Worm (Caenorhabditis elegans) whole organism, young adult: ENCODE data around the gene F02C12.1.

ENCODE experiments used
- B0261.1 ChIP-seq: sonication (generic microtip); optimal IDR thresholded peaks from 2 replicates; lab custom pipeline; 2016; ENCODE audit warnings: mild to moderate bottlenecking, missing genetic modification characterization, moderate library complexity, missing compliant biosample characterization
- F22D6.2 ChIP-seq: sonication (generic microtip); optimal IDR thresholded peaks from 2 replicates; lab custom pipeline; 2016; ENCODE audit warnings: mild to moderate bottlenecking, missing genetic modification characterization, missing compliant biosample characterization
- F57A8.1 ChIP-seq: fragments of 200-800 bp; sonication (Bioruptor generic); optimal IDR thresholded peaks from 2 replicates; lab custom pipeline; 2018; ENCODE audit warnings: mild to moderate bottlenecking, missing genetic modification characterization, moderate library complexity, missing compliant biosample characterization
- K11D2.4 ChIP-seq: fragments of 200-800 bp; sonication (Bioruptor generic); IDR thresholded peaks from 2 replicates; pipeline ENCODE4 v1.3.6; 2022; ENCODE audit warnings: missing genetic modification reagents, missing genetic modification characterization, missing compliant biosample characterization
- T26A5.8 ChIP-seq: sonication (generic microtip); optimal IDR thresholded peaks from 2 replicates; lab custom pipeline; 2016; ENCODE audit warnings: missing genetic modification characterization, missing compliant biosample characterization
- Y53F4B.3 ChIP-seq: fragments of 200-800 bp; sonication (Bioruptor generic); IDR thresholded peaks from 2 replicates; pipeline ENCODE4 v1.3.6; 2022; ENCODE audit warnings: missing genetic modification reagents, missing genetic modification characterization, missing compliant biosample characterization
- Y53G8AR.9 ChIP-seq: fragments of 200-800 bp; sonication (Bioruptor generic); conservative IDR thresholded peaks from 2 replicates; pipeline ENCODE4 v1.3.6; 2022; ENCODE audit warnings: missing genetic modification reagents, missing genetic modification characterization, missing compliant biosample characterization
- Y56A3A.18 ChIP-seq: fragments of 200-800 bp; sonication (Bioruptor generic); IDR thresholded peaks from 2 replicates; pipeline ENCODE4 v1.3.6; 2022; ENCODE audit warnings: missing genetic modification reagents, missing genetic modification characterization, missing compliant biosample characterization
- Y67H2A.10 ChIP-seq: fragments of 200-800 bp; sonication (Bioruptor generic); conservative IDR thresholded peaks from 2 replicates; pipeline ENCODE4 v1.3.6; 2022; ENCODE audit warnings: missing genetic modification reagents, missing genetic modification characterization, missing compliant biosample characterization
- ZK185.1 ChIP-seq: sonication (generic microtip); optimal IDR thresholded peaks from 2 replicates; lab custom pipeline; 2016; ENCODE audit warnings: mild to moderate bottlenecking, missing genetic modification characterization, missing compliant biosample characterization; ENCODE audit not compliant: poor library complexity, severe bottlenecking
- akir-1 ChIP-seq: fragments of 200-800 bp; sonication (Bioruptor generic); optimal IDR thresholded peaks from 2 replicates; lab custom pipeline; 2018; ENCODE audit warnings: mild to moderate bottlenecking, missing genetic modification characterization, moderate library complexity, missing compliant biosample characterization
- aptf-3 ChIP-seq: fragments of 200-800 bp; sonication (Bioruptor generic); IDR thresholded peaks from 2 replicates; pipeline ENCODE4 v1.3.6; 2022; ENCODE audit warnings: missing genetic modification characterization, missing compliant biosample characterization
- attf-3 ChIP-seq: fragments of 200-800 bp; sonication (Bioruptor generic); conservative IDR thresholded peaks from 2 replicates; pipeline ENCODE4 v1.3.6; 2022; ENCODE audit warnings: missing genetic modification reagents, missing genetic modification characterization, missing compliant biosample characterization
- bed-1 ChIP-seq: fragments of 200-800 bp; sonication (Bioruptor generic); IDR thresholded peaks from 2 replicates; pipeline ENCODE4 v1.3.6; 2022; ENCODE audit warnings: missing genetic modification reagents, missing genetic modification characterization, missing compliant biosample characterization
- bed-2 ChIP-seq: fragments of 200-800 bp; sonication (Bioruptor generic); IDR thresholded peaks from 2 replicates; pipeline ENCODE4 v1.3.6; 2022; ENCODE audit warnings: missing genetic modification reagents, missing genetic modification characterization, missing compliant biosample characterization
- ccch-3 ChIP-seq: fragments of 200-800 bp; sonication (Bioruptor generic); optimal IDR thresholded peaks from 2 replicates; lab custom pipeline; 2018; ENCODE audit warnings: mild to moderate bottlenecking, missing genetic modification characterization, missing compliant biosample characterization
- ceh-58 ChIP-seq: fragments of 200-800 bp; sonication (Bioruptor generic); IDR thresholded peaks from 2 replicates; pipeline ENCODE4 v1.3.6; 2022; ENCODE audit warnings: missing genetic modification characterization, missing compliant biosample characterization
- die-1 ChIP-seq: sonication (generic microtip); optimal IDR thresholded peaks from 2 replicates; lab custom pipeline; 2016; ENCODE audit warnings: missing genotype, mild to moderate bottlenecking, missing genetic modification characterization, missing compliant biosample characterization
- efl-1 ChIP-seq: fragments of 150-350 bp; optimal IDR thresholded peaks from 2 replicates; lab custom pipeline; 2014; ENCODE audit warnings: missing biosample characterization, missing genetic modification reagents, missing genetic modification characterization
- egl-18 ChIP-seq: fragments of 200-800 bp; sonication (Bioruptor generic); IDR thresholded peaks from 2 replicates; pipeline ENCODE4 v1.3.6; 2022; ENCODE audit warnings: missing genetic modification reagents, missing genetic modification characterization, missing compliant biosample characterization
- egl-44 ChIP-seq: fragments of 200-800 bp; sonication (Bioruptor generic); IDR thresholded peaks from 2 replicates; pipeline ENCODE4 v1.3.6; 2022; ENCODE audit warnings: missing genetic modification reagents, missing genetic modification characterization, missing compliant biosample characterization
- egrh-3 ChIP-seq: fragments of 200-800 bp; sonication (Bioruptor generic); IDR thresholded peaks from 2 replicates; pipeline ENCODE4 v1.3.6; 2022; ENCODE audit warnings: missing genetic modification reagents, missing genetic modification characterization, missing compliant biosample characterization
- ets-4 ChIP-seq: fragments of 200-800 bp; sonication (Bioruptor generic); optimal IDR thresholded peaks from 2 replicates; lab custom pipeline; 2018; ENCODE audit warnings: mild to moderate bottlenecking, missing genetic modification characterization, missing compliant biosample characterization
- fkh-3 ChIP-seq: sonication (generic microtip); optimal IDR thresholded peaks from 2 replicates; lab custom pipeline; 2016; ENCODE audit warnings: mild to moderate bottlenecking, missing genetic modification characterization, missing compliant biosample characterization
- gei-17 ChIP-seq: fragments of 200-800 bp; sonication (Bioruptor generic); optimal IDR thresholded peaks from 2 replicates; lab custom pipeline; 2018; ENCODE audit warnings: mild to moderate bottlenecking, missing genetic modification characterization, missing compliant biosample characterization
- hmg-1.2 ChIP-seq: fragments of 200-800 bp; sonication (Bioruptor generic); IDR thresholded peaks from 2 replicates; pipeline ENCODE4 v1.3.6; 2022; ENCODE audit warnings: missing genetic modification reagents, missing genetic modification characterization, missing compliant biosample characterization
- hrde-1 ChIP-seq: sonication (generic microtip); optimal IDR thresholded peaks from 2 replicates; lab custom pipeline; 2016; ENCODE audit warnings: missing genetic modification characterization, mild to moderate bottlenecking, missing compliant biosample characterization, moderate library complexity, missing genotype, missing genetic modification reagents, borderline replicate concordance
- lag-1 ChIP-seq: fragments of 200-800 bp; sonication (Bioruptor generic); IDR thresholded peaks from 2 replicates; pipeline ENCODE4 v1.3.6; 2022; ENCODE audit warnings: missing genetic modification reagents, missing genetic modification characterization, missing compliant biosample characterization
- lir-1 ChIP-seq: fragments of 200-800 bp; sonication (Bioruptor generic); conservative IDR thresholded peaks from 2 replicates; pipeline ENCODE4 v1.3.6; 2022; ENCODE audit warnings: missing genetic modification reagents, missing genetic modification characterization, missing compliant biosample characterization
- lsy-27 ChIP-seq: sonication (generic microtip); optimal IDR thresholded peaks from 2 replicates; lab custom pipeline; 2017; ENCODE audit warnings: missing genetic modification characterization, mild to moderate bottlenecking, missing compliant biosample characterization, antibody characterized with exemption, missing genotype, borderline replicate concordance; ENCODE audit not compliant: insufficient read depth
- mes-4 ChIP-seq: sonication (generic microtip); optimal IDR thresholded peaks from 2 replicates; lab custom pipeline; 2016; ENCODE audit warnings: missing genotype, missing genetic modification characterization, missing compliant biosample characterization
- nfyb-1 ChIP-seq: fragments of 200-800 bp; sonication (Bioruptor generic); IDR thresholded peaks from 2 replicates; pipeline ENCODE4 v1.3.6; 2022; ENCODE audit warnings: missing genetic modification reagents, missing genetic modification characterization, missing compliant biosample characterization
- nhr-120 ChIP-seq: fragments of 200-800 bp; sonication (Bioruptor generic); IDR thresholded peaks from 2 replicates; pipeline ENCODE4 v1.3.6; 2022; ENCODE audit warnings: missing genetic modification characterization, missing compliant biosample characterization
- nhr-27 ChIP-seq: fragments of 200-800 bp; sonication (Bioruptor generic); optimal IDR thresholded peaks from 2 replicates; lab custom pipeline; 2018; ENCODE audit warnings: mild to moderate bottlenecking, missing genetic modification characterization, moderate library complexity, missing compliant biosample characterization
- nhr-90 ChIP-seq: sonication (generic microtip); optimal IDR thresholded peaks from 2 replicates; lab custom pipeline; 2016; ENCODE audit warnings: missing genotype, mild to moderate bottlenecking, missing genetic modification characterization, missing compliant biosample characterization
- pbrm-1 ChIP-seq: fragments of 200-800 bp; sonication (Bioruptor generic); IDR thresholded peaks from 2 replicates; pipeline ENCODE4 v1.3.6; 2022; ENCODE audit warnings: missing genetic modification reagents, missing genetic modification characterization, missing compliant biosample characterization
- rcor-1 ChIP-seq: fragments of 200-800 bp; sonication (Bioruptor generic); IDR thresholded peaks from 2 replicates; pipeline ENCODE4 v1.3.6; 2022; ENCODE audit warnings: missing genetic modification reagents, missing genetic modification characterization, missing compliant biosample characterization
- rec-8 ChIP-seq, 2 experiments: sonication (generic microtip); optimal IDR thresholded peaks; 2 replicates each; lab custom pipeline; 2016; ENCODE audit warnings: mild to moderate bottlenecking in 2 of 2, missing genetic modification characterization in 2 of 2, missing genetic modification reagents in 2 of 2, missing genotype in 2 of 2, missing biosample characterization in 1 of 2, missing compliant biosample characterization in 1 of 2, moderate library complexity in 1 of 2
- repo-1 ChIP-seq: sonication (generic microtip); optimal IDR thresholded peaks from 2 replicates; lab custom pipeline; 2017; ENCODE audit warnings: mild to moderate bottlenecking, missing genetic modification characterization, missing compliant biosample characterization
- snpc-1.1 ChIP-seq: sonication (generic microtip); optimal IDR thresholded peaks from 2 replicates; lab custom pipeline; 2017; ENCODE audit warnings: missing genetic modification characterization, mild to moderate bottlenecking, missing compliant biosample characterization, antibody characterized with exemption, moderate library complexity, missing genotype, missing genetic modification reagents; ENCODE audit not compliant: insufficient read depth
- snpc-1.3 ChIP-seq: sonication (generic microtip); optimal IDR thresholded peaks from 2 replicates; lab custom pipeline; 2017; ENCODE audit warnings: missing genetic modification characterization, mild to moderate bottlenecking, missing compliant biosample characterization, antibody characterized with exemption, moderate library complexity, missing genotype, missing genetic modification reagents; ENCODE audit not compliant: insufficient read depth
- snpc-4 ChIP-seq, 5 experiments: fragments of 150-350 bp in 1 of 5; sonication (generic microtip) in 4 of 5; optimal IDR thresholded peaks; 2 replicates each; lab custom pipeline; 2014 to 2018; ENCODE audit warnings: missing genetic modification characterization in 5 of 5, missing biosample characterization in 3 of 5, antibody characterized with exemption in 2 of 5, mild to moderate bottlenecking in 2 of 5, missing compliant biosample characterization in 2 of 5, missing genotype in 2 of 5, moderate library complexity in 2 of 5, missing genetic modification reagents in 1 of 5
- unc-62 ChIP-seq: fragments of 150-350 bp; optimal IDR thresholded peaks from 2 replicates; lab custom pipeline; 2014; ENCODE audit warnings: missing biosample characterization, missing genetic modification reagents, missing genetic modification characterization
- zim-3 ChIP-seq: sonication (generic microtip); optimal IDR thresholded peaks from 2 replicates; lab custom pipeline; 2017; ENCODE audit warnings: mild to moderate bottlenecking, missing genetic modification characterization, moderate library complexity, missing compliant biosample characterization
- ztf-18 ChIP-seq: sonication (generic microtip); optimal IDR thresholded peaks from 2 replicates; lab custom pipeline; 2016; ENCODE audit warnings: missing genotype, mild to moderate bottlenecking, missing genetic modification characterization, missing compliant biosample characterization
- ztf-25 ChIP-seq: fragments of 200-800 bp; sonication (Bioruptor generic); IDR thresholded peaks from 2 replicates; pipeline ENCODE4 v1.3.6; 2022; ENCODE audit warnings: missing genetic modification reagents, missing genetic modification characterization, missing compliant biosample characterization
- ztf-26 ChIP-seq: sonication (generic microtip); optimal IDR thresholded peaks from 2 replicates; lab custom pipeline; 2017; ENCODE audit warnings: missing genetic modification characterization, missing compliant biosample characterization
- ztf-28 ChIP-seq: fragments of 200-800 bp; sonication (Bioruptor generic); IDR thresholded peaks from 2 replicates; pipeline ENCODE4 v1.3.6; 2022; ENCODE audit warnings: missing genetic modification reagents, missing genetic modification characterization, missing compliant biosample characterization

The F02C12.1 gene

DNA sequence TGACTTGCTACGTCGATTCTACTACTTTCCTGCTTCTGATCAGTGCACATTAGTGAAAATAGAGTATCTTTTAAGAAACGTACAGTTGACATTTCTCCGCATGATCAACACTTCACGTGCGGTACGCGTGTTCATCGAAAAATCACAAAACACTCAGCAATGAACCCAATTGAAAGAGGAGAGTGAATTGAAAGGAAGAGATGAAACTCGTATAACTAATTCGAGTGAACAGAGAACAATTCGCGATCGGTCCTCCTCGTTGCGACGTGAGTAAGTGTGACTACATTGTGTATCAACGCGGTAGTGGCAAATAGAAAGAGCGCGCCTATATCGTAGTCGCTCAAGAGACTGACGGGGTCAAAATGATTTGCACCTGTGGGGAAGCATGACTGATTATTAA lies 48.4 kb upstream of the F02C12.1 start (continued):
- TF ChIP-seq B0261.1 (tag; lab: Kevin White, UChicago): no peak
- TF ChIP-seq Y53G8AR.9 (GFP tag; lab: Robert Waterston, UW): peak; percentile 59; the same call in 1 of the 2 replicates
- no peak for TF ChIP-seq akir-1 (GFP tag; lab: Kevin White, UChicago)
- no peak for TF ChIP-seq bed-1 (GFP tag; lab: Robert Waterston, UW)
- no peak for TF ChIP-seq nhr-90 (tag; lab: Kevin White, UChicago)
- TF ChIP-seq aptf-3 (GFP tag; lab: Robert Waterston, UW): no peak
- TF ChIP-seq K11D2.4 (GFP tag; lab: Robert Waterston, UW): 0 out of 2 replicates have a peak, but pooled peaks have one; percentile 35
- no peak for TF ChIP-seq nhr-27
- peak; percentile 59 for TF ChIP-seq ZK185.1 (tag; lab: Kevin White, UChicago)
- no peak for TF ChIP-seq repo-1 (tag; lab: Kevin White, UChicago)
- TF ChIP-seq ztf-18 (tag; lab: Kevin White, UChicago): no peak
- no peak for TF ChIP-seq bed-2 (GFP tag; lab: Robert Waterston, UW)
- TF ChIP-seq ztf-26: peak; percentile 89
- TF ChIP-seq F57A8.1 (GFP tag; lab: Kevin White, UChicago): no peak
- no peak for TF ChIP-seq egl-18 (GFP tag; lab: Robert Waterston, UW)
- 0 out of 2 replicates have a peak, but pooled peaks have one; percentile 20 for TF ChIP-seq nfyb-1 (GFP tag; lab: Robert Waterston, UW)
- TF ChIP-seq snpc-1.1 (tag; lab: Kevin White, UChicago): no peak
- TF ChIP-seq nhr-120: no peak
- no peak for TF ChIP-seq hrde-1
- TF ChIP-seq egl-44 (GFP tag; lab: Robert Waterston, UW): no peak
- TF ChIP-seq ztf-25 (GFP tag; lab: Robert Waterston, UW): no peak
- no peak for TF ChIP-seq fkh-3 (tag; lab: Kevin White, UChicago)
- TF ChIP-seq rec-8 (tag; optimal IDR thresholded peaks at IDR 0.05; lab: Kevin White, UChicago): no peak
- no peak for TF ChIP-seq Y56A3A.18 (GFP tag; lab: Robert Waterston, UW)
- no peak for TF ChIP-seq die-1
- TF ChIP-seq ztf-28 (GFP tag; lab: Robert Waterston, UW): no peak
- TF ChIP-seq attf-3 (GFP tag; lab: Robert Waterston, UW): no peak
- TF ChIP-seq unc-62 (GFP tag; lab: Kevin White, UChicago): no peak
- TF ChIP-seq snpc-1.3 (tag; lab: Kevin White, UChicago): no peak
- no peak for TF ChIP-seq zim-3
- TF ChIP-seq mes-4 (tag; lab: Kevin White, UChicago): no peak
- no peak for TF ChIP-seq egrh-3 (GFP tag; lab: Robert Waterston, UW)
- no peak for TF ChIP-seq ccch-3
- TF ChIP-seq ets-4: no peak
- TF ChIP-seq lir-1 (GFP tag; lab: Robert Waterston, UW): no peak
- no peak for TF ChIP-seq hmg-1.2 (GFP tag; lab: Robert Waterston, UW)
- peak; percentile 1 for TF ChIP-seq gei-17 (GFP tag; lab: Kevin White, UChicago)
- TF ChIP-seq T26A5.8: no peak
- TF ChIP-seq lag-1 (GFP tag; lab: Robert Waterston, UW): no peak
- no peak for TF ChIP-seq snpc-4 (GFP tag; optimal IDR thresholded peaks at IDR 0.05; lab: Kevin White, UChicago)
- peak in 2 of 4 experiments; percentile 22 to 23 for TF ChIP-seq snpc-4 (tag; optimal IDR thresholded peaks at IDR 0.05; lab: Kevin White, UChicago)
- no peak for TF ChIP-seq rcor-1 (GFP tag; lab: Robert Waterston, UW)
- no peak for TF ChIP-seq ceh-58 (GFP tag; lab: Robert Waterston, UW)
- TF ChIP-seq F22D6.2 (tag; lab: Kevin White, UChicago): peak; percentile 53
- no peak for TF ChIP-seq Y67H2A.10
- no peak for TF ChIP-seq efl-1 (GFP tag; lab: Kevin White, UChicago)
- no peak for TF ChIP-seq Y53F4B.3 (GFP tag; lab: Robert Waterston, UW)
- TF ChIP-seq pbrm-1 (GFP tag; lab: Robert Waterston, UW): no peak
- no peak for TF ChIP-seq lsy-27
